Worm (Caenorhabditis elegans) whole organism, young adult: ENCODE results near the gene ymel-1.
"Not testable (repeated sequence)": the region's sequence is repeated elsewhere in the genome, so short reads cannot be mapped to it uniquely, and the experiment has no call there.

Source experiments
- F10E7.11 ChIP-seq: sonication (generic microtip); optimal IDR thresholded peaks from 2 replicates; lab custom pipeline; 2017; ENCODE audit warnings: mild to moderate bottlenecking, missing genetic modification characterization, moderate library complexity, missing compliant biosample characterization
- Y53F4B.3 ChIP-seq: fragments of 200-800 bp; sonication (Bioruptor generic); IDR thresholded peaks from 2 replicates; pipeline ENCODE4 v1.3.6; 2022; ENCODE audit warnings: missing genetic modification reagents, missing genetic modification characterization, missing compliant biosample characterization
- ZK185.1 ChIP-seq: sonication (generic microtip); optimal IDR thresholded peaks from 2 replicates; lab custom pipeline; 2016; ENCODE audit warnings: mild to moderate bottlenecking, missing genetic modification characterization, missing compliant biosample characterization; ENCODE audit not compliant: poor library complexity, severe bottlenecking
- ama-1 ChIP-seq, 3 experiments: fragments of 150-350 bp in 1 of 3; sonication (generic microtip) in 2 of 3; optimal IDR thresholded peaks; 2 replicates each; lab custom pipeline; 2014 to 2018; ENCODE audit warnings: missing biosample characterization in 2 of 3, missing genetic modification characterization in 2 of 3, missing genetic modification reagents in 2 of 3
- athp-1 ChIP-seq: sonication (generic microtip); optimal IDR thresholded peaks from 2 replicates; lab custom pipeline; 2017; ENCODE audit warnings: mild to moderate bottlenecking, missing genetic modification characterization, missing compliant biosample characterization
- ceh-91 ChIP-seq: fragments of 200-800 bp; sonication (Bioruptor generic); IDR thresholded peaks from 2 replicates; pipeline ENCODE4 v1.3.6; 2022; ENCODE audit warnings: missing genetic modification reagents, missing genetic modification characterization, missing compliant biosample characterization
- lag-1 ChIP-seq: fragments of 200-800 bp; sonication (Bioruptor generic); IDR thresholded peaks from 2 replicates; pipeline ENCODE4 v1.3.6; 2022; ENCODE audit warnings: missing genetic modification reagents, missing genetic modification characterization, missing compliant biosample characterization
- rpc-1 ChIP-seq, 2 experiments: fragments of 150-350 bp in 1 of 2; sonication (generic microtip) in 1 of 2; optimal IDR thresholded peaks; 2 replicates each; lab custom pipeline; 2014 to 2018; ENCODE audit warnings: missing biosample characterization in 1 of 2, missing genetic modification characterization in 1 of 2, missing genetic modification reagents in 1 of 2, missing genotype in 1 of 2
- snpc-4 ChIP-seq, 5 experiments: fragments of 150-350 bp in 1 of 5; sonication (generic microtip) in 4 of 5; optimal IDR thresholded peaks; 2 replicates each; lab custom pipeline; 2014 to 2018; ENCODE audit warnings: missing genetic modification characterization in 5 of 5, missing biosample characterization in 3 of 5, antibody characterized with exemption in 2 of 5, mild to moderate bottlenecking in 2 of 5, missing compliant biosample characterization in 2 of 5, missing genotype in 2 of 5, moderate library complexity in 2 of 5, missing genetic modification reagents in 1 of 5
- tlf-1 ChIP-seq: fragments of 200-800 bp; sonication (Bioruptor generic); optimal IDR thresholded peaks from 2 replicates; lab custom pipeline; 2018; ENCODE audit warnings: mild to moderate bottlenecking, missing genetic modification characterization, missing compliant biosample characterization
- unc-130 ChIP-seq: sonication (generic microtip); optimal IDR thresholded peaks from 2 replicates; lab custom pipeline; 2016; ENCODE audit warnings: missing genetic modification reagents, missing genetic modification characterization, missing compliant biosample characterization

DNA sequence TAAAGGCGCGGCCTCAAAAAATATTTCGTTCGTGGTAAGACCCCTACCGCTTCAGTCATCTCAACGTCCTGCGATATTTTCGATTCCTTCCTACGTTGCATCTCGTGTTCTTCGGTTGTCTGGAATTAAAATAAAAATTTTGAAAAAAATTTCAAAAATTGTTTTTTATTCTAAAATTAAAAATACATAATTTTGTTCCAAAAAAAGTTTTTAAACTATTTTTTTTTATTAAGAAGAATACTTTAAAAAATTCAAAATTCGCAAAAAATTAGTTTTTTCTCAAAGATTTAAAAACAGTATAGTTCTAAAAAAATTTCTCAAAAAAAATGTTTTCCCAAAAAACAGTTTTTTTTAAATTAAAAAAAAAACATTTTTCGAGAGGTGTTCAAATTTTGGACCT, 22.8 kb downstream of the ymel-1 start, which contains the start of gene H04D03.6:
- TF ChIP-seq ama-1 (optimal IDR thresholded peaks at IDR 0.05; lab: Kevin White, UChicago); ama-1 (GFP tag; optimal IDR thresholded peaks at IDR 0.05; lab: Kevin White, UChicago); F10E7.11 (tag; lab: Kevin White, UChicago); tlf-1 (GFP tag; lab: Kevin White, UChicago); snpc-4 (GFP tag; optimal IDR thresholded peaks at IDR 0.05; lab: Kevin White, UChicago); snpc-4 (tag; optimal IDR thresholded peaks at IDR 0.05; lab: Kevin White, UChicago); Y53F4B.3 (GFP tag; lab: Robert Waterston, UW); lag-1 (GFP tag; lab: Robert Waterston, UW); rpc-1 (optimal IDR thresholded peaks at IDR 0.05; lab: Kevin White, UChicago); rpc-1 (tag; optimal IDR thresholded peaks at IDR 0.05; lab: Kevin White, UChicago); athp-1; unc-130 (GFP tag; lab: Kevin White, UChicago); ceh-91 (GFP tag; lab: Robert Waterston, UW); ZK185.1 (tag; lab: Kevin White, UChicago): not testable (repeated sequence)
